Fruit fly (Drosophila melanogaster) whole organism, prepupa: Measurements from ENCODE around the gene CG32187.

ENCODE experiments used
- Blimp-1 ChIP-seq: fragments of 200-800 bp; sonication (Bioruptor generic); optimal IDR thresholded peaks from 3 replicates; lab custom pipeline; 2017; ENCODE audit warnings: missing biosample characterization, missing genetic modification characterization, mild to moderate bottlenecking, moderate library complexity, missing genetic modification reagents
- CG10669 ChIP-seq: fragments of 200-800 bp; sonication (Bioruptor generic); optimal IDR thresholded peaks from 3 replicates; lab custom pipeline; 2018; ENCODE audit warnings: missing biosample characterization, mild to moderate bottlenecking, missing genetic modification characterization, moderate library complexity
- CG11294 ChIP-seq: fragments of 200-800 bp; sonication (Bioruptor generic); IDR thresholded peaks from 2 replicates; pipeline ENCODE4 v1.3.6; 2022; ENCODE audit warnings: missing biosample characterization, missing genetic modification characterization
- CG15336 ChIP-seq: fragments of 200-800 bp; sonication (Bioruptor generic); IDR thresholded peaks from 2 replicates; pipeline ENCODE4 v1.3.6; 2022; ENCODE audit warnings: missing biosample characterization, missing genetic modification characterization
- CG1621 ChIP-seq: fragments of 200-800 bp; sonication (Bioruptor generic); optimal IDR thresholded peaks from 3 replicates; lab custom pipeline; 2018; ENCODE audit warnings: missing biosample characterization, mild to moderate bottlenecking, missing genetic modification characterization
- CG31627 ChIP-seq: fragments of 200-800 bp; sonication (Bioruptor generic); optimal IDR thresholded peaks from 3 replicates; lab custom pipeline; 2016; ENCODE audit warnings: missing biosample characterization, missing genetic modification characterization
- CG32006 ChIP-seq: fragments of 200-800 bp; sonication (Bioruptor generic); optimal IDR thresholded peaks from 3 replicates; lab custom pipeline; 2017; ENCODE audit warnings: missing biosample characterization, mild to moderate bottlenecking, missing genetic modification characterization
- CG3919 ChIP-seq: fragments of 200-800 bp; sonication (Bioruptor generic); optimal IDR thresholded peaks from 3 replicates; lab custom pipeline; 2016; ENCODE audit warnings: missing biosample characterization, missing genetic modification characterization
- CG4318 ChIP-seq: fragments of 200-800 bp; sonication (Bioruptor generic); optimal IDR thresholded peaks from 3 replicates; lab custom pipeline; 2017; ENCODE audit warnings: missing biosample characterization, mild to moderate bottlenecking, missing genetic modification characterization
- CG6276 ChIP-seq: fragments of 200-800 bp; sonication (Bioruptor generic); optimal IDR thresholded peaks from 2 replicates; lab custom pipeline; 2017; ENCODE audit warnings: missing biosample characterization, mild to moderate bottlenecking, missing genetic modification characterization
- CG6792 ChIP-seq: fragments of 200-800 bp; sonication (Bioruptor generic); optimal IDR thresholded peaks from 3 replicates; lab custom pipeline; 2016; ENCODE audit warnings: missing biosample characterization, missing genetic modification characterization
- CG6808 ChIP-seq: fragments of 200-800 bp; sonication (Bioruptor generic); optimal IDR thresholded peaks from 3 replicates; lab custom pipeline; 2017; ENCODE audit warnings: missing biosample characterization, missing genetic modification characterization, mild to moderate bottlenecking, moderate library complexity, missing genetic modification reagents
- CG6854 ChIP-seq: fragments of 200-800 bp; sonication (Bioruptor generic); optimal IDR thresholded peaks from 2 replicates; lab custom pipeline; 2017; ENCODE audit warnings: missing biosample characterization, mild to moderate bottlenecking, missing genetic modification characterization
- CG7368 ChIP-seq: fragments of 200-800 bp; sonication (Bioruptor generic); optimal IDR thresholded peaks from 3 replicates; lab custom pipeline; 2016; ENCODE audit warnings: missing biosample characterization, missing genetic modification characterization
- CG8319 ChIP-seq: fragments of 200-800 bp; sonication (Bioruptor generic); optimal IDR thresholded peaks from 3 replicates; lab custom pipeline; 2016; ENCODE audit warnings: missing biosample characterization, missing genetic modification characterization
- CG8632 ChIP-seq: fragments of 200-800 bp; sonication (Bioruptor generic); optimal IDR thresholded peaks from 3 replicates; lab custom pipeline; 2016; ENCODE audit warnings: missing biosample characterization, missing genetic modification characterization
- Eip78C ChIP-seq: fragments of 200-800 bp; sonication (Bioruptor generic); peaks from one replicate; lab custom pipeline; 2016; ENCODE audit warnings: missing biosample characterization, missing genetic modification characterization
- Eip93F ChIP-seq: fragments of 200-800 bp; sonication (Bioruptor generic); optimal IDR thresholded peaks from 2 replicates; lab custom pipeline; 2016; ENCODE audit warnings: missing biosample characterization, mild to moderate bottlenecking, missing genetic modification characterization
- Gug ChIP-seq: fragments of 200-800 bp; sonication (Bioruptor generic); IDR thresholded peaks from 2 replicates; pipeline ENCODE4 v1.3.6; 2022; ENCODE audit warnings: missing biosample characterization, missing genetic modification characterization
- Hr39 ChIP-seq: fragments of 200-800 bp; sonication (Bioruptor generic); optimal IDR thresholded peaks from 2 replicates; lab custom pipeline; 2016; ENCODE audit warnings: missing biosample characterization, missing genetic modification characterization
- Smox ChIP-seq: fragments of 200-800 bp; sonication (Bioruptor generic); optimal IDR thresholded peaks from 3 replicates; lab custom pipeline; 2016; ENCODE audit warnings: missing biosample characterization, missing genetic modification characterization
- Sox14 ChIP-seq: fragments of 200-800 bp; sonication (Bioruptor generic); optimal IDR thresholded peaks from 3 replicates; lab custom pipeline; 2016; ENCODE audit warnings: missing biosample characterization, missing genetic modification characterization
- Sox15 ChIP-seq: fragments of 200-800 bp; sonication (Bioruptor generic); optimal IDR thresholded peaks from 3 replicates; lab custom pipeline; 2016; ENCODE audit warnings: missing biosample characterization, missing genetic modification characterization
- achi ChIP-seq: fragments of 200-800 bp; sonication (Bioruptor generic); optimal IDR thresholded peaks from 3 replicates; lab custom pipeline; 2016; ENCODE audit warnings: missing biosample characterization, missing genetic modification characterization
- dac ChIP-seq: fragments of 200-800 bp; sonication (Bioruptor generic); optimal IDR thresholded peaks from 2 replicates; lab custom pipeline; 2017; ENCODE audit warnings: missing biosample characterization, mild to moderate bottlenecking, missing genetic modification characterization
- dsx ChIP-seq: fragments of 200-800 bp; optimal IDR thresholded peaks from 3 replicates; lab custom pipeline; 2019; ENCODE audit warnings: missing biosample characterization, mild to moderate bottlenecking, missing genetic modification characterization, moderate library complexity; ENCODE audit not compliant: poor library complexity, severe bottlenecking
- eg ChIP-seq: fragments of 200-800 bp; sonication (Bioruptor generic); IDR thresholded peaks from 3 replicates; pipeline ENCODE4 v1.3.6; 2022; ENCODE audit warnings: missing biosample characterization, missing genetic modification characterization
- esn ChIP-seq: fragments of 200-800 bp; sonication (Bioruptor generic); optimal IDR thresholded peaks from 2 replicates; lab custom pipeline; 2016; ENCODE audit warnings: missing biosample characterization, mild to moderate bottlenecking, missing genetic modification characterization, moderate library complexity
- fd59A ChIP-seq: fragments of 200-800 bp; sonication (Bioruptor generic); optimal IDR thresholded peaks from 2 replicates; lab custom pipeline; 2017; ENCODE audit warnings: missing biosample characterization, mild to moderate bottlenecking, missing genetic modification characterization, missing genetic modification reagents
- fd85E ChIP-seq: fragments of 200-800 bp; sonication (Bioruptor generic); optimal IDR thresholded peaks from 3 replicates; lab custom pipeline; 2016; ENCODE audit warnings: missing biosample characterization, missing genetic modification characterization
- fkh ChIP-seq: fragments of 200-800 bp; sonication (Bioruptor generic); optimal IDR thresholded peaks from 3 replicates; lab custom pipeline; 2017; ENCODE audit warnings: missing biosample characterization, mild to moderate bottlenecking, missing genetic modification characterization, moderate library complexity
- net ChIP-seq: fragments of 200-800 bp; sonication (Bioruptor generic); optimal IDR thresholded peaks from 3 replicates; lab custom pipeline; 2016; ENCODE audit warnings: missing biosample characterization, missing genetic modification characterization
- pdm3 ChIP-seq: fragments of 200-800 bp; sonication (Bioruptor generic); optimal IDR thresholded peaks from 3 replicates; lab custom pipeline; 2016; ENCODE audit warnings: missing biosample characterization, missing genetic modification characterization
- salr ChIP-seq, 2 experiments: fragments of 200-800 bp; sonication (Bioruptor generic); optimal IDR thresholded peaks; 3 replicates each; lab custom pipeline; 2016 to 2018; ENCODE audit warnings: missing biosample characterization in 2 of 2, missing genetic modification characterization in 2 of 2, mild to moderate bottlenecking in 1 of 2
- spab ChIP-seq: fragments of 200-800 bp; sonication (Bioruptor generic); optimal IDR thresholded peaks from 2 replicates; lab custom pipeline; 2017; ENCODE audit warnings: missing biosample characterization, mild to moderate bottlenecking, missing genetic modification characterization, missing genetic modification reagents
- ss ChIP-seq, 2 experiments: fragments of 200-800 bp; sonication (Bioruptor generic); optimal IDR thresholded peaks; 2 replicates in 1 of 2; 3 replicates in 1 of 2; lab custom pipeline; 2017 to 2018; ENCODE audit warnings: mild to moderate bottlenecking in 2 of 2, missing biosample characterization in 2 of 2, missing genetic modification characterization in 2 of 2, moderate library complexity in 1 of 2
- svp ChIP-seq: fragments of 200-800 bp; sonication (Bioruptor generic); peaks from one replicate; lab custom pipeline; 2016; ENCODE audit warnings: missing biosample characterization, missing genetic modification characterization
- topi ChIP-seq: fragments of 200-800 bp; sonication (Bioruptor generic); optimal IDR thresholded peaks from 3 replicates; lab custom pipeline; 2016; ENCODE audit warnings: missing biosample characterization, missing genetic modification characterization
- vri ChIP-seq: fragments of 200-800 bp; sonication (Bioruptor generic); optimal IDR thresholded peaks from 3 replicates; lab custom pipeline; 2016; ENCODE audit warnings: missing biosample characterization, mild to moderate bottlenecking, missing genetic modification characterization

CG32187 gene

dm6 chr3L:17806357-17807025, at the start of gene CG32187:
TSS of gene CG32187 (minus strand) at chr3L:17806365.
- no peak for TF ChIP-seq Sox14 (GFP tag; lab: Kevin White, UChicago)
- TF ChIP-seq CG10669 (GFP tag; lab: Kevin White, UChicago) = no peak
- no peak for TF ChIP-seq dsx (GFP tag; lab: Kevin White, UChicago)
- TF ChIP-seq CG4318 (GFP tag; lab: Kevin White, UChicago) = no peak
- no peak for TF ChIP-seq ss (GFP tag; optimal IDR thresholded peaks at IDR 0.05; lab: Kevin White, UChicago)
- no peak for TF ChIP-seq Blimp-1 (GFP tag; lab: Kevin White, UChicago)

DNA sequence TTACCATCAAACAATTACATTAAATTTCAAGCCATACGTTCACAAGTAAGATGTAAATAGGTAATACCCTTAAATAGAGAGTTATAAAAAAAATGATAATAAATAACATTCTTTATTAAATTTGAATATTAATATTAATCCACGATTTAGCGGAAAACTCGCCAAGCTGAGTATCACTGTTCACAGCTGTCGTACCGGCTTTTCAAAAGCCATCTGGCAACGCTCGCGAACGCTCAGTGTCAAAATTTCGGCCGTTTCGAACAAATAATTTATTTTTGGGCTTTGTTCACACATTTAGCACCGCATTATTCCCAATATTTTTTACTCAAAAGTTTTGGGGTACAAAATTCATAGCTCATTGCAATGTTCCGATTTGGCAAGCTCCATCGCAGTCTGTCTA, 43.4 kb upstream of the CG32187 start, which contains the start of gene TrpRS-m:
Gene TrpRS-m (plus strand): TSS at position 211 of the 400 bp plus-strand sequence.
- TF ChIP-seq Eip93F (GFP tag; lab: Kevin White, UChicago) = peak; percentile 9
- TF ChIP-seq CG8319 (GFP tag; lab: Kevin White, UChicago) = no peak
- no peak for TF ChIP-seq CG6808
- TF ChIP-seq fkh = no peak
- TF ChIP-seq Eip78C = peak; percentile 32
- peak; percentile 6 for TF ChIP-seq esn (GFP tag; lab: Kevin White, UChicago)
- no peak for TF ChIP-seq vri (GFP tag; lab: Kevin White, UChicago)
- TF ChIP-seq dac (GFP tag; lab: Kevin White, UChicago) = no peak
- TF ChIP-seq Sox14 (GFP tag; lab: Kevin White, UChicago) = peak; percentile 6
- TF ChIP-seq achi (GFP tag; lab: Kevin White, UChicago) = peak; percentile 81
- TF ChIP-seq Sox15 (GFP tag; lab: Kevin White, UChicago) = no peak
- TF ChIP-seq, all 60 proteins: peak for 5

dm6 chr3L:17846982-17847355, 40.8 kb upstream of the CG32187 start:
- TF ChIP-seq net = no peak
- no peak for TF ChIP-seq CG6276 (GFP tag; lab: Kevin White, UChicago)
- TF ChIP-seq Hr39 = no peak
- TF ChIP-seq CG7368 (GFP tag; lab: Kevin White, UChicago) = no peak
- TF ChIP-seq Smox (GFP tag; lab: Kevin White, UChicago) = no peak
- no peak for TF ChIP-seq CG1621 (tag; lab: Kevin White, UChicago)
- TF ChIP-seq esn (GFP tag; lab: Kevin White, UChicago) = peak; percentile 15
- no peak for TF ChIP-seq CG8319 (GFP tag; lab: Kevin White, UChicago)
- TF ChIP-seq svp = no peak
- TF ChIP-seq CG31627 (GFP tag; lab: Kevin White, UChicago) = peak; percentile 0
- peak; percentile 87 for TF ChIP-seq vri (GFP tag; lab: Kevin White, UChicago)
- TF ChIP-seq CG15336 (GFP tag; lab: Robert Waterston, UW) = no peak
- TF ChIP-seq dsx (GFP tag; lab: Kevin White, UChicago) = no peak
- TF ChIP-seq Eip78C = peak; percentile 46

DNA sequence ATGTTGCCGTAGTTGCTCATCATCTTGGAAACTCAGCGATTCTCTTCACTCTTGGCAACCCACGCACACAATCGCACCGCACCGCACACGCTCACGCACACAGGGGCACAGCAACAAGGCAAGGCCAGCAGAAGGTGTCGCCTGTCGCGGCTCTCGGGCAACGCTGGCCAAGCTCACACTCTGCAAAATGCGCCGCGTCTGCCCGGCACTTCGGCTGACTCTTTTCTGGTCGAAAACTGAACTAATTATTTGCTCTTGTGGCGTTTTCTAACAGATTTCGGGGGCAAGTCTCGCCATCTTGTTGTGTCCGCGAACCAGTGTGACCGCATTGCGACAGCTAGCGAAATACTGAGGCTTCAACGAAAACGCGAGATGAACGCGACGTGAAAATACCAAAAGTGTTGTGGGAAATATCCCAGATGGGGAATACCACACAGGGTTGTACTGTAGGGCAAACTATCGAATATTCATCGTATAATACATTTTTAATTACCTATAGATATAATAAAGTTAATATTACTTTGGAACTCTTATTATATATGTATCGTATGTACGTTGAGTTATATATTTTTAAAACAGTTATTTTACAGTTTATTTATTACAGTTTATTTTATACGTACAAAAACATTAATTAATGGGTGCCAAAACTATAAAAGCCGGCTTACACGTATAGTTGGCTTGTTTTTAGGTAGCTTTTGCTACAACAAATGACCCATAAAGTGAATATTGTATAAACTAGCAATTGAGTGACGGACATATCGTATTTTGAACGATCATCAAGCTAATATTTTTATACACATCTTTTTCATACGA, 40.2 kb upstream of the CG32187 start, which contains the start of the genes MED19 and CG7430:
Gene MED19 (minus strand): TSS at position 333 of the 813 bp plus-strand sequence.
Gene CG7430 (plus strand): TSS at position 748 of the 813 bp plus-strand sequence.
- TF ChIP-seq fd85E (GFP tag; lab: Kevin White, UChicago) (no peak), dsx (GFP tag; lab: Kevin White, UChicago) (no peak), CG32006 (no peak), CG6808 (no peak), CG6854 (GFP tag; lab: Kevin White, UChicago) (peak; percentile 79), CG1621 (tag; lab: Kevin White, UChicago) (peak; percentile 10), Sox14 (GFP tag; lab: Kevin White, UChicago) (no peak), CG31627 (GFP tag; lab: Kevin White, UChicago) (no peak), Smox (GFP tag; lab: Kevin White, UChicago) (no peak), CG6276 (GFP tag; lab: Kevin White, UChicago) (no peak), salr (GFP tag; optimal IDR thresholded peaks at IDR 0.05; lab: Kevin White, UChicago) (no peak), Blimp-1 (GFP tag; lab: Kevin White, UChicago) (no peak), CG3919 (no peak), topi (GFP tag; lab: Kevin White, UChicago) (no peak), CG10669 (GFP tag; lab: Kevin White, UChicago) (no peak), svp (peak; percentile 69), pdm3 (no peak), CG11294 (no peak), CG6792 (GFP tag; lab: Kevin White, UChicago) (no peak), CG4318 (GFP tag; lab: Kevin White, UChicago) (no peak), Hr39 (no peak), spab (no peak), CG8632 (peak; percentile 7), CG7368 (GFP tag; lab: Kevin White, UChicago) (no peak), Gug (GFP tag; lab: Robert Waterston, UW) (no peak), eg (GFP tag; lab: Robert Waterston, UW) (peak; percentile 29; the same call in 1 of the 3 replicates), CG8319 (GFP tag; lab: Kevin White, UChicago) (no peak), fd59A (GFP tag; lab: Kevin White, UChicago) (no peak)
